Fruit fly (Drosophila melanogaster): ENCODE results near the gene CG18661.

DNA sequence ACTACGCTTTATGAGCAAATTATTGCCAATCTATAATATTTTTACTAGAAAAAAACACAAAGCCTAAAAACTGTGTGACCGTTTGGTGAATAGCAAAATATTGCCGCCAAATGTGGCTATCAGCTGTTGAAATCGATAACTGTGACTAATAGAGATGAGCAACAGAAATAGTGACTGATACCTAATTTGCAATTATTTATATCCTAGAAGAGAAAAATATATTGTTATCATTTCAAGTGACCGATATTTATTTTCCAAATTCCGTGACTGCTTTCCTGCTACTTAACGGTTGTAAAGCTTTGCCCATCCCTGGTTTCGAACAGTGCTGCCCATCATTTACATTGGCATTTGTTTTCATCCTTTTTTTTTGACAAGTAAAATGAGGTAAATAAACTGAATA is at the start of gene CG18661, which contains the start of gene alien:
- TF ChIP-seq CTCF (optimal IDR thresholded peaks at IDR 0.05) (peak; percentile 16 to 48), CG8478 (optimal IDR thresholded peaks at IDR 0.05) (no peak)
